Worm (Caenorhabditis elegans) whole organism, mixed stage, embryonic: ENCODE results near the gene C17F4.11.
A peak's percentile ranks its signal among the peaks of the same experiment; 100 is the strongest.

Source experiments
- M03D4.4 ChIP-seq: sonication (generic microtip); optimal IDR thresholded peaks from 2 replicates; lab custom pipeline; 2017; ENCODE audit warnings: mild to moderate bottlenecking, missing genetic modification characterization, missing compliant biosample characterization
- blmp-1 ChIP-seq: fragments of 150-350 bp; optimal IDR thresholded peaks from 2 replicates; lab custom pipeline; 2014; ENCODE audit warnings: missing biosample characterization, missing genetic modification characterization
- ceh-39 ChIP-seq: fragments of 150-350 bp; optimal IDR thresholded peaks from 2 replicates; lab custom pipeline; 2014; ENCODE audit warnings: missing biosample characterization, missing genetic modification characterization
- ceh-43 ChIP-seq: fragments of 200-800 bp; sonication (Bioruptor generic); optimal IDR thresholded peaks from 2 replicates; lab custom pipeline; 2018; ENCODE audit warnings: mild to moderate bottlenecking, missing genetic modification characterization, moderate library complexity, missing compliant biosample characterization
- ceh-83 ChIP-seq: fragments of 200-800 bp; sonication (Bioruptor generic); optimal IDR thresholded peaks from 2 replicates; lab custom pipeline; 2018; ENCODE audit warnings: mild to moderate bottlenecking, missing genetic modification characterization, missing compliant biosample characterization
- ces-1 ChIP-seq: fragments of 150-350 bp; optimal IDR thresholded peaks from 2 replicates; lab custom pipeline; 2014; ENCODE audit warnings: missing biosample characterization, missing genetic modification reagents, missing genetic modification characterization
- cnd-1 ChIP-seq: fragments of 200-800 bp; sonication (Bioruptor generic); optimal IDR thresholded peaks from 2 replicates; lab custom pipeline; 2018; ENCODE audit warnings: mild to moderate bottlenecking, missing genetic modification characterization, missing compliant biosample characterization
- elt-3 ChIP-seq: fragments of 150-350 bp; optimal IDR thresholded peaks from 2 replicates; lab custom pipeline; 2014; ENCODE audit warnings: missing biosample characterization, missing genetic modification characterization
- flh-1 ChIP-seq: fragments of 200-800 bp; sonication (Bioruptor generic); optimal IDR thresholded peaks from 2 replicates; lab custom pipeline; 2018; ENCODE audit warnings: mild to moderate bottlenecking, missing genetic modification characterization, moderate library complexity, missing compliant biosample characterization
- hlh-1 ChIP-seq: fragments of 150-350 bp; optimal IDR thresholded peaks from 2 replicates; lab custom pipeline; 2014; ENCODE audit warnings: missing biosample characterization, missing genetic modification reagents, missing genetic modification characterization
- lin-13 ChIP-seq: fragments of 150-350 bp; optimal IDR thresholded peaks from 2 replicates; lab custom pipeline; 2014; ENCODE audit warnings: missing biosample characterization, missing genetic modification characterization
- lin-32 ChIP-seq: fragments of 200-800 bp; sonication (Bioruptor generic); optimal IDR thresholded peaks from 2 replicates; lab custom pipeline; 2018; ENCODE audit warnings: mild to moderate bottlenecking, missing genetic modification characterization, missing compliant biosample characterization
- lsy-2 ChIP-seq: fragments of 150-350 bp; optimal IDR thresholded peaks from 2 replicates; lab custom pipeline; 2014; ENCODE audit warnings: missing biosample characterization, missing genetic modification characterization
- mab-5 ChIP-seq: fragments of 150-350 bp; optimal IDR thresholded peaks from 2 replicates; lab custom pipeline; 2014; ENCODE audit warnings: missing biosample characterization, missing genetic modification characterization
- mls-2 ChIP-seq: sonication (generic microtip); optimal IDR thresholded peaks from 2 replicates; lab custom pipeline; 2016; ENCODE audit warnings: mild to moderate bottlenecking, missing genetic modification characterization, moderate library complexity, missing compliant biosample characterization
- nhr-12 ChIP-seq: fragments of 150-350 bp; optimal IDR thresholded peaks from 2 replicates; lab custom pipeline; 2014; ENCODE audit warnings: missing biosample characterization, missing genetic modification characterization
- nhr-2 ChIP-seq: fragments of 150-350 bp; optimal IDR thresholded peaks from 2 replicates; lab custom pipeline; 2014; ENCODE audit warnings: missing biosample characterization, missing genetic modification characterization
- nhr-237 ChIP-seq: fragments of 150-350 bp; optimal IDR thresholded peaks from 2 replicates; lab custom pipeline; 2014; ENCODE audit warnings: missing biosample characterization, missing genetic modification characterization
- nhr-28 ChIP-seq: fragments of 150-350 bp; optimal IDR thresholded peaks from 2 replicates; lab custom pipeline; 2014; ENCODE audit warnings: missing biosample characterization, missing genetic modification characterization
- nhr-76 ChIP-seq: sonication (generic microtip); optimal IDR thresholded peaks from 2 replicates; lab custom pipeline; 2017; ENCODE audit warnings: missing biosample characterization, missing genetic modification characterization
- pha-4 ChIP-seq: fragments of 150-350 bp; optimal IDR thresholded peaks from 2 replicates; lab custom pipeline; 2018; ENCODE audit warnings: missing biosample characterization, missing genetic modification reagents, missing genetic modification characterization
- sem-2 ChIP-seq: fragments of 200-800 bp; sonication (Bioruptor generic); optimal IDR thresholded peaks from 2 replicates; lab custom pipeline; 2018; ENCODE audit warnings: mild to moderate bottlenecking, missing genetic modification characterization, missing compliant biosample characterization
- snpc-4 ChIP-seq: fragments of 150-350 bp; optimal IDR thresholded peaks from 2 replicates; lab custom pipeline; 2014; ENCODE audit warnings: missing biosample characterization, missing genetic modification characterization
- tbx-8 ChIP-seq: fragments of 200-800 bp; sonication (Bioruptor generic); optimal IDR thresholded peaks from 2 replicates; lab custom pipeline; 2018; ENCODE audit warnings: mild to moderate bottlenecking, missing genetic modification characterization, moderate library complexity, missing compliant biosample characterization
- unc-120 ChIP-seq: sonication (generic microtip); optimal IDR thresholded peaks from 2 replicates; lab custom pipeline; 2017; ENCODE audit warnings: missing genetic modification characterization, missing compliant biosample characterization; ENCODE audit not compliant: poor library complexity, severe bottlenecking
- unc-39 ChIP-seq: fragments of 150-350 bp; optimal IDR thresholded peaks from 2 replicates; lab custom pipeline; 2014; ENCODE audit warnings: missing biosample characterization, missing genetic modification characterization
- zip-8 ChIP-seq: fragments of 150-350 bp; optimal IDR thresholded peaks from 2 replicates; lab custom pipeline; 2014; ENCODE audit warnings: missing biosample characterization, missing genetic modification characterization
- ztf-11 ChIP-seq: fragments of 150-350 bp; optimal IDR thresholded peaks from 2 replicates; lab custom pipeline; 2014; ENCODE audit warnings: missing biosample characterization, missing genetic modification characterization

The C17F4.11 gene

ce11 chrII:3247556-3247955 lies 10.3 kb downstream of the C17F4.11 start:
- TF ChIP-seq blmp-1 (tag; lab: Kevin White, UChicago) = no peak
- TF ChIP-seq pha-4 (tag; lab: Kevin White, UChicago) = no peak
- no peak for TF ChIP-seq nhr-12 (tag; lab: Kevin White, UChicago)
- no peak for TF ChIP-seq unc-39 (tag; lab: Kevin White, UChicago)
- no peak for TF ChIP-seq lin-13 (tag; lab: Kevin White, UChicago)
- TF ChIP-seq mab-5 (tag; lab: Kevin White, UChicago) = no peak
- TF ChIP-seq nhr-237 (tag; lab: Kevin White, UChicago) = no peak
- no peak for TF ChIP-seq nhr-28
- TF ChIP-seq ceh-43 = no peak
- TF ChIP-seq tbx-8 (GFP tag; lab: Kevin White, UChicago) = no peak
- TF ChIP-seq cnd-1 (tag; lab: Kevin White, UChicago) = no peak
- no peak for TF ChIP-seq lsy-2 (tag; lab: Kevin White, UChicago)
- TF ChIP-seq ceh-83 (GFP tag; lab: Kevin White, UChicago) = no peak
- no peak for TF ChIP-seq ces-1 (GFP tag; lab: Kevin White, UChicago)
- TF ChIP-seq sem-2 (GFP tag; lab: Kevin White, UChicago) = no peak
- TF ChIP-seq M03D4.4 (tag; lab: Kevin White, UChicago) = no peak
- no peak for TF ChIP-seq ceh-39
- no peak for TF ChIP-seq hlh-1 (tag; lab: Kevin White, UChicago)

ce11 chrII:3248043-3248718 lies 10.9 kb downstream of the C17F4.11 start, which contains the start of the genes fbxc-50 and C17F4.2:
fbxc-50 (minus strand) TSS chrII:3248123.
C17F4.2 (plus strand) TSS chrII:3248668.
- TF ChIP-seq unc-120 (tag; lab: Kevin White, UChicago) (no peak), hlh-1 (tag; lab: Kevin White, UChicago) (peak; percentile 35)
- TF ChIP-seq, all 35 proteins: peak for 1

ce11 chrII:3249406-3249805 lies 12.1 kb downstream of the C17F4.11 start, which contains the start of gene clec-124:
clec-124 (plus strand) TSS chrII:3249706.
- TF ChIP-seq ceh-39 (no peak), lin-32 (GFP tag; lab: Kevin White, UChicago) (no peak), cnd-1 (tag; lab: Kevin White, UChicago) (no peak), lsy-2 (tag; lab: Kevin White, UChicago) (no peak), ces-1 (GFP tag; lab: Kevin White, UChicago) (no peak)

ce11 chrII:3250195-3250594 lies 12.9 kb downstream of the C17F4.11 start:
- TF ChIP-seq lsy-2 (tag; lab: Kevin White, UChicago) = no peak

ce11 chrII:3251782-3252181 lies 14.5 kb downstream of the C17F4.11 start:
- TF ChIP-seq ceh-43 = no peak
- TF ChIP-seq M03D4.4 (tag; lab: Kevin White, UChicago) = no peak
- no peak for TF ChIP-seq zip-8 (tag; lab: Kevin White, UChicago)

- TF ChIP-seq nhr-12 (tag; lab: Kevin White, UChicago) (no peak), zip-8 (tag; lab: Kevin White, UChicago) (no peak), nhr-237 (tag; lab: Kevin White, UChicago) (no peak), mls-2 (tag; lab: Kevin White, UChicago) (no peak), M03D4.4 (tag; lab: Kevin White, UChicago) (no peak), unc-39 (tag; lab: Kevin White, UChicago) (no peak), ztf-11 (tag; lab: Kevin White, UChicago) (no peak), nhr-2 (no peak), hlh-1 (tag; lab: Kevin White, UChicago) (no peak), lin-13 (tag; lab: Kevin White, UChicago) (no peak), snpc-4 (tag; lab: Kevin White, UChicago) (no peak), ceh-43 (no peak), lsy-2 (tag; lab: Kevin White, UChicago) (no peak), nhr-76 (tag; lab: Kevin White, UChicago) (no peak), flh-1 (no peak), elt-3 (tag; lab: Kevin White, UChicago) (no peak)
- TF ChIP-seq, all 35 proteins: peak for 0
Observed at ce11 chrII:3259254-3259653, 22.0 kb downstream of the C17F4.11 start, which contains the start of gene gcy-19. gcy-19 (minus strand) TSS chrII:3259354.
